Worm (Caenorhabditis elegans) whole organism, L1 larva: ENCODE measurements around the gene C50C3.12.
A peak's percentile ranks its signal among the peaks of the same experiment; 100 is the strongest.

Source experiments
- C04F5.9 ChIP-seq: sonication (generic microtip); optimal IDR thresholded peaks from 2 replicates; lab custom pipeline; 2016; ENCODE audit warnings: missing genetic modification characterization, missing compliant biosample characterization
- F16B12.6 ChIP-seq: fragments of 150-350 bp; optimal IDR thresholded peaks from 2 replicates; lab custom pipeline; 2014; ENCODE audit warnings: missing biosample characterization, missing genetic modification characterization
- Y116A8C.19 ChIP-seq: sonication (generic microtip); optimal IDR thresholded peaks from 2 replicates; lab custom pipeline; 2016; ENCODE audit warnings: missing compliant biosample characterization, missing genetic modification characterization, borderline replicate concordance
- aha-1 ChIP-seq: fragments of 150-350 bp; optimal IDR thresholded peaks from 2 replicates; lab custom pipeline; 2014; ENCODE audit warnings: missing biosample characterization, missing genetic modification characterization
- alr-1 ChIP-seq: fragments of 200-800 bp; sonication (Bioruptor generic); optimal IDR thresholded peaks from 2 replicates; lab custom pipeline; 2018; ENCODE audit warnings: borderline replicate concordance, mild to moderate bottlenecking, missing genetic modification characterization, missing compliant biosample characterization
- aly-2 ChIP-seq: fragments of 150-350 bp; optimal IDR thresholded peaks from 2 replicates; lab custom pipeline; 2014; ENCODE audit warnings: missing biosample characterization, missing genetic modification characterization
- ceh-63 ChIP-seq: fragments of 200-800 bp; sonication (Bioruptor generic); optimal IDR thresholded peaks from 2 replicates; lab custom pipeline; 2018; ENCODE audit warnings: mild to moderate bottlenecking, missing genetic modification characterization, missing compliant biosample characterization
- ceh-88 ChIP-seq: fragments of 200-800 bp; sonication (Bioruptor generic); IDR thresholded peaks from 2 replicates; pipeline ENCODE4 v1.3.6; 2022; ENCODE audit warnings: missing genetic modification characterization, missing compliant biosample characterization
- ceh-90 ChIP-seq: sonication (generic microtip); optimal IDR thresholded peaks from 2 replicates; lab custom pipeline; 2016; ENCODE audit warnings: missing genetic modification characterization, missing compliant biosample characterization
- efl-3 ChIP-seq: fragments of 200-800 bp; sonication (Bioruptor generic); optimal IDR thresholded peaks from 2 replicates; lab custom pipeline; 2018; ENCODE audit warnings: mild to moderate bottlenecking, missing genetic modification characterization, missing compliant biosample characterization
- egl-27 ChIP-seq, 2 experiments: fragments of 150-350 bp in 1 of 2; sonication (generic microtip); optimal IDR thresholded peaks; 3 replicates each; lab custom pipeline; 2017 to 2018; ENCODE audit warnings: missing biosample characterization in 2 of 2, missing genetic modification characterization in 2 of 2, missing genetic modification reagents in 2 of 2
- elt-2 ChIP-seq: sonication (generic microtip); optimal IDR thresholded peaks from 2 replicates; lab custom pipeline; 2016; ENCODE audit warnings: missing genetic modification characterization, mild to moderate bottlenecking, inconsistent platforms, missing compliant biosample characterization, missing genetic modification reagents
- elt-3 ChIP-seq, 6 experiments: fragments of 150-350 bp in 1 of 6; sonication (generic microtip); optimal IDR thresholded peaks; 2 replicates each; lab custom pipeline; 2017 to 2018; ENCODE audit warnings: missing biosample characterization in 6 of 6, missing genetic modification characterization in 6 of 6, inconsistent platforms in 1 of 6
- ets-5 ChIP-seq: fragments of 200-800 bp; sonication (Bioruptor generic); IDR thresholded peaks from 2 replicates; pipeline ENCODE4 v1.3.6; 2022; ENCODE audit warnings: missing genetic modification characterization, missing compliant biosample characterization
- fkh-4 ChIP-seq: sonication (generic microtip); optimal IDR thresholded peaks from 2 replicates; lab custom pipeline; 2016; ENCODE audit warnings: missing compliant biosample characterization, missing genetic modification characterization, borderline replicate concordance
- fkh-8 ChIP-seq: sonication (generic microtip); optimal IDR thresholded peaks from 2 replicates; lab custom pipeline; 2016; ENCODE audit warnings: mild to moderate bottlenecking, missing genetic modification characterization, missing compliant biosample characterization
- grh-1 ChIP-seq: fragments of 200-800 bp; sonication (Bioruptor generic); IDR thresholded peaks from 2 replicates; pipeline ENCODE4 v1.3.6; 2022; ENCODE audit warnings: missing genetic modification reagents, missing genetic modification characterization, missing compliant biosample characterization
- hpl-2 ChIP-seq: fragments of 150-350 bp; optimal IDR thresholded peaks from 2 replicates; lab custom pipeline; 2014; ENCODE audit warnings: missing biosample characterization, missing genetic modification reagents, missing genetic modification characterization
- irx-1 ChIP-seq: sonication (generic microtip); optimal IDR thresholded peaks from 2 replicates; lab custom pipeline; 2016; ENCODE audit warnings: missing genetic modification characterization, missing compliant biosample characterization
- lin-15B ChIP-seq: fragments of 150-350 bp; sonication (generic microtip); optimal IDR thresholded peaks from 3 replicates; lab custom pipeline; 2014; ENCODE audit warnings: missing biosample characterization, missing genetic modification characterization
- lin-39 ChIP-seq: fragments of 150-350 bp; optimal IDR thresholded peaks from 2 replicates; lab custom pipeline; 2014; ENCODE audit warnings: missing biosample characterization, missing genetic modification reagents, missing genetic modification characterization
- lsy-2 ChIP-seq, 2 experiments: fragments of 150-350 bp; optimal IDR thresholded peaks; 2 replicates each; lab custom pipeline; 2014; ENCODE audit warnings: missing biosample characterization in 2 of 2, missing genetic modification characterization in 2 of 2
- mab-9 ChIP-seq: fragments of 200-800 bp; sonication (Bioruptor generic); IDR thresholded peaks from 2 replicates; pipeline ENCODE4 v1.3.6; 2022; ENCODE audit warnings: missing genetic modification reagents, missing genetic modification characterization, missing compliant biosample characterization
- mef-2 ChIP-seq: fragments of 150-350 bp; optimal IDR thresholded peaks from 2 replicates; lab custom pipeline; 2014; ENCODE audit warnings: missing biosample characterization, missing genetic modification characterization
- nhr-11 ChIP-seq: fragments of 150-350 bp; optimal IDR thresholded peaks from 2 replicates; lab custom pipeline; 2014; ENCODE audit warnings: missing biosample characterization, missing genetic modification characterization
- nhr-12 ChIP-seq: sonication (generic microtip); optimal IDR thresholded peaks from 2 replicates; lab custom pipeline; 2017; ENCODE audit warnings: missing biosample characterization, missing genetic modification characterization
- nhr-19 ChIP-seq: fragments of 200-800 bp; sonication (Bioruptor generic); conservative IDR thresholded peaks from 2 replicates; pipeline ENCODE4 v1.3.6; 2022; ENCODE audit warnings: missing genetic modification characterization, missing compliant biosample characterization
- nhr-20 ChIP-seq: sonication (generic microtip); optimal IDR thresholded peaks from 2 replicates; lab custom pipeline; 2016; ENCODE audit warnings: mild to moderate bottlenecking, missing genetic modification characterization, missing compliant biosample characterization
- nhr-47 ChIP-seq: sonication (generic microtip); optimal IDR thresholded peaks from 2 replicates; lab custom pipeline; 2016; ENCODE audit warnings: mild to moderate bottlenecking, missing genetic modification characterization, moderate library complexity, missing compliant biosample characterization
- nhr-76 ChIP-seq: sonication (generic microtip); optimal IDR thresholded peaks from 2 replicates; lab custom pipeline; 2017; ENCODE audit warnings: missing biosample characterization, missing genetic modification characterization
- nhr-84 ChIP-seq: sonication (generic microtip); optimal IDR thresholded peaks from 2 replicates; lab custom pipeline; 2017; ENCODE audit warnings: missing biosample characterization, missing genetic modification characterization
- nhr-90 ChIP-seq: sonication (generic microtip); optimal IDR thresholded peaks from 2 replicates; lab custom pipeline; 2016; ENCODE audit warnings: mild to moderate bottlenecking, missing genetic modification characterization, missing compliant biosample characterization; ENCODE audit not compliant: poor library complexity
- pqm-1 ChIP-seq: sonication (generic microtip); optimal IDR thresholded peaks from 3 replicates; lab custom pipeline; 2017; ENCODE audit warnings: missing biosample characterization, missing genetic modification characterization
- skn-1 ChIP-seq: fragments of 150-350 bp; optimal IDR thresholded peaks from 2 replicates; lab custom pipeline; 2014; ENCODE audit warnings: missing biosample characterization, missing genetic modification characterization
- snpc-4 ChIP-seq: fragments of 150-350 bp; optimal IDR thresholded peaks from 2 replicates; lab custom pipeline; 2014; ENCODE audit warnings: missing biosample characterization, missing genetic modification characterization
- snu-23 ChIP-seq: sonication (generic microtip); optimal IDR thresholded peaks from 2 replicates; lab custom pipeline; 2016; ENCODE audit warnings: missing genetic modification characterization, missing compliant biosample characterization
- sox-4 ChIP-seq: sonication (generic microtip); optimal IDR thresholded peaks from 2 replicates; lab custom pipeline; 2016; ENCODE audit warnings: missing genetic modification characterization, missing compliant biosample characterization
- sptf-1 ChIP-seq: fragments of 150-350 bp; optimal IDR thresholded peaks from 2 replicates; lab custom pipeline; 2014; ENCODE audit warnings: missing biosample characterization, missing genetic modification characterization
- swsn-7 ChIP-seq: sonication (generic microtip); optimal IDR thresholded peaks from 2 replicates; lab custom pipeline; 2016; ENCODE audit warnings: missing genetic modification characterization, missing compliant biosample characterization
- tlp-1 ChIP-seq: fragments of 150-350 bp; optimal IDR thresholded peaks from 2 replicates; lab custom pipeline; 2014; ENCODE audit warnings: missing biosample characterization, missing genetic modification characterization
- unc-130 ChIP-seq: fragments of 150-350 bp; optimal IDR thresholded peaks from 2 replicates; lab custom pipeline; 2017; ENCODE audit warnings: missing biosample characterization, missing genetic modification characterization, inconsistent platforms
- unc-30 ChIP-seq: sonication (generic microtip); optimal IDR thresholded peaks from 2 replicates; lab custom pipeline; 2017; ENCODE audit warnings: missing biosample characterization, missing genetic modification characterization
- unc-62 ChIP-seq: fragments of 150-350 bp; optimal IDR thresholded peaks from 2 replicates; lab custom pipeline; 2014; ENCODE audit warnings: missing biosample characterization, missing genetic modification reagents, missing genetic modification characterization
- unc-86 ChIP-seq: sonication (generic microtip); optimal IDR thresholded peaks from 2 replicates; lab custom pipeline; 2016; ENCODE audit warnings: missing genetic modification characterization, missing compliant biosample characterization
- unc-98 ChIP-seq: fragments of 200-800 bp; sonication (Bioruptor generic); IDR thresholded peaks from 2 replicates; pipeline ENCODE4 v1.3.6; 2022; ENCODE audit warnings: missing genetic modification characterization, missing compliant biosample characterization
- xbp-1 ChIP-seq: sonication (generic microtip); optimal IDR thresholded peaks from 2 replicates; lab custom pipeline; 2016; ENCODE audit warnings: missing genetic modification characterization, missing compliant biosample characterization
- ztf-4 ChIP-seq: fragments of 150-350 bp; optimal IDR thresholded peaks from 2 replicates; lab custom pipeline; 2014; ENCODE audit warnings: missing biosample characterization, missing genetic modification characterization

The C50C3.12 gene

DNA sequence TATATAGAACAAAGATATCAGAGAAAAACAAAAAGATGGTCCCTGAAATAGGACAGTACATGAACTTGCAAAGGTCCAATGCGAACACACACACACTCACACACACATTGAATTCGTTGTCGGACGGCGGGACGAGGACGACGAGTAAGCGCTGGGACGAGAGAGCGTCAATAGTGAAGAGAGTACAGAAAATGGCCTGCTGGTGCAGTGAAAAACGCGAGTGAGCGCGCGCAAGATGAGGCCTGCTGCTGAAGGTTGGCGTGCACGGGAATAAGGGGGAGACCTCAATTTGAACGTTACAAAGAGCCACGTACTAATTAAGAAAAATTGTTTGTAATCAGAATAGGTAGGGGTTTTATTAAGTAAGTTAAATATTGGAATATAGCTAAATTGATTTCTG lies 49.4 kb upstream of the C50C3.12 start (continued):
- TF ChIP-seq nhr-76 (no peak), sox-4 (tag; lab: Kevin White, UChicago) (no peak), elt-3 (tag; optimal IDR thresholded peaks at IDR 0.05; lab: Kevin White, UChicago) (no peak), C04F5.9 (tag; lab: Kevin White, UChicago) (no peak), xbp-1 (tag; lab: Kevin White, UChicago) (no peak)
- TF ChIP-seq, all 84 proteins: peak for 15

ce11 chrIII:8129195-8129594 lies 47.2 kb upstream of the C50C3.12 start:
- peak in 1 of 2 experiments; percentile 28 for TF ChIP-seq lsy-2 (tag; optimal IDR thresholded peaks at IDR 0.05; lab: Kevin White, UChicago)
- TF ChIP-seq skn-1 (tag; lab: Kevin White, UChicago): no peak
- no peak for TF ChIP-seq nhr-19 (GFP tag; lab: Robert Waterston, UW)
- TF ChIP-seq lin-39 (tag; lab: Kevin White, UChicago): no peak
- no peak for TF ChIP-seq aha-1 (tag; lab: Kevin White, UChicago)
- no peak for TF ChIP-seq snu-23 (GFP tag; lab: Kevin White, UChicago)
- no peak for TF ChIP-seq irx-1 (tag; lab: Kevin White, UChicago)
- TF ChIP-seq, all 84 proteins: peak for 1

DNA sequence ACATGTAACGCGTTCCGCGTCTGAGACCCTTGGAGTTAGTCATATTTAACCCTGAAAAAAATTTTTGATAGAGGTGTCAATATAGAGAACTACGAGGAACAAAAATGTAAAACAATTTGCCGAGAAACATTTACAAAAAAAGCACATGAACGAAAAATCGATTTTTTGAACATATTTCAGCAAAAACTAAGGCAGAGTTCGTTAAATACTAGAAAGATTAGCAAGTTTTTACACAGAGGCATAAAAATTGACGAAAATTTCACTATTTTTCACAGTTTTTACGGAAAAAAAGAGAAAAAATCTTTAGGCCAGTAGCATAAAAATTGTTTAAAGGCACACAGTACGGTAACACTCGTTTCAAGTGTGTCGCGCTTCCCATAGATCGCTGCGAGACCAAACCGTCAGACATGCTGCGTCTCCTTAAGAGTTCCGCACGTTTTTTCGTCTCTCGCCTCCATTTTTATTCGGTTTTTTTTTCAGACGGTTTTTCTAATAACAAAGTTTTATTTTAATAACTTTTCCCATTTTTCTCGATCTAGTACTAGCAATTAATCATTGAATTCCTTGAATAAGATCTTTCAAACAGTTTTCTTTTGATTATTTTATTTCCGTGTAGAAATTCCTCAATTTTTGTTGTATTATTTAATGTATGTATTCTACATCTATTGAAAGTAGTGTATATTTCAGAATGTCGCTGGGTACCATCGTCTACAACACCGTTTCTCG lies 46.0 kb upstream of the C50C3.12 start, which contains the start of the genes rpl-21 and C14B9.10:
TSS of gene rpl-21 (minus strand) at position 51 of the 726 bp plus-strand sequence.
TSS of gene C14B9.10 (plus strand) at position 676 of the 726 bp plus-strand sequence.
- TF ChIP-seq nhr-12 (tag; lab: Kevin White, UChicago) (no peak), egl-27 (tag; optimal IDR thresholded peaks at IDR 0.05; lab: Kevin White, UChicago) (no peak), aly-2 (tag; lab: Kevin White, UChicago) (peak; percentile 83), nhr-47 (tag; lab: Kevin White, UChicago) (peak; percentile 86), unc-62 (no peak), nhr-11 (tag; lab: Kevin White, UChicago) (peak; percentile 75), pqm-1 (tag; lab: Kevin White, UChicago) (no peak), ceh-63 (GFP tag; lab: Kevin White, UChicago) (no peak), unc-86 (peak; percentile 74), nhr-19 (GFP tag; lab: Robert Waterston, UW) (peak; percentile 85), nhr-84 (tag; lab: Kevin White, UChicago) (no peak), lin-39 (tag; lab: Kevin White, UChicago) (peak; percentile 69), sptf-1 (tag; lab: Kevin White, UChicago) (no peak), lin-15B (tag; lab: Kevin White, UChicago) (peak; percentile 78), grh-1 (GFP tag; lab: Robert Waterston, UW) (peak; percentile 64), unc-98 (GFP tag; lab: Robert Waterston, UW) (no peak), aha-1 (tag; lab: Kevin White, UChicago) (no peak), ceh-90 (tag; lab: Kevin White, UChicago) (no peak), nhr-76 (no peak), ets-5 (GFP tag; lab: Robert Waterston, UW) (no peak), mef-2 (tag; lab: Kevin White, UChicago) (no peak), snu-23 (GFP tag; lab: Kevin White, UChicago) (peak; percentile 93), unc-30 (tag; lab: Kevin White, UChicago) (no peak), nhr-20 (tag; lab: Kevin White, UChicago) (peak; percentile 85), swsn-7 (tag; lab: Kevin White, UChicago) (peak; percentile 85), alr-1 (no peak), sox-4 (tag; lab: Kevin White, UChicago) (peak; percentile 33), elt-2 (peak; percentile 5), lsy-2 (tag; optimal IDR thresholded peaks at IDR 0.05; lab: Kevin White, UChicago) (peak; percentile 99), unc-130 (tag; lab: Kevin White, UChicago) (peak; percentile 95), hpl-2 (GFP tag; lab: Kevin White, UChicago) (peak; percentile 9), fkh-8 (tag; lab: Kevin White, UChicago) (peak; percentile 68), ceh-88 (peak; percentile 47; the same call in 1 of the 2 replicates), Y116A8C.19 (tag; lab: Kevin White, UChicago) (no peak), snpc-4 (tag; lab: Kevin White, UChicago) (peak; percentile 35), fkh-4 (tag; lab: Kevin White, UChicago) (no peak), tlp-1 (tag; lab: Kevin White, UChicago) (no peak), nhr-90 (tag; lab: Kevin White, UChicago) (peak; percentile 82), xbp-1 (tag; lab: Kevin White, UChicago) (peak; percentile 81), F16B12.6 (peak; percentile 53), mab-9 (GFP tag; lab: Robert Waterston, UW) (no peak), ztf-4 (tag; lab: Kevin White, UChicago) (peak; percentile 68), efl-3 (no peak)
